Worm (Caenorhabditis elegans) whole organism, L4 larva: ENCODE measurements around the gene F40F8.1.

ENCODE experiments used
- Y105C5A.15 ChIP-seq: fragments of 200-800 bp; sonication (Bioruptor generic); IDR thresholded peaks from 2 replicates; pipeline ENCODE4 v1.3.6; 2022; ENCODE audit warnings: missing genetic modification characterization, missing compliant biosample characterization
- ZK337.2 ChIP-seq: fragments of 200-800 bp; sonication (Bioruptor generic); IDR thresholded peaks from 2 replicates; pipeline ENCODE4 v1.3.6; 2022; ENCODE audit warnings: missing genetic modification reagents, missing genetic modification characterization, missing compliant biosample characterization
- aha-1 ChIP-seq: fragments of 150-350 bp; peaks from one replicate; lab custom pipeline; 2014; ENCODE audit warnings: missing biosample characterization, missing genetic modification characterization
- aly-2 ChIP-seq: sonication (generic microtip); optimal IDR thresholded peaks from 2 replicates; lab custom pipeline; 2018; ENCODE audit warnings: missing biosample characterization, missing genetic modification characterization
- ceh-44 ChIP-seq: fragments of 200-800 bp; sonication (Bioruptor generic); IDR thresholded peaks from 2 replicates; pipeline ENCODE4 v1.3.6; 2022; ENCODE audit warnings: missing genetic modification reagents, missing genetic modification characterization, missing compliant biosample characterization
- ceh-62 ChIP-seq: sonication (generic microtip); optimal IDR thresholded peaks from 2 replicates; lab custom pipeline; 2017; ENCODE audit warnings: missing biosample characterization, missing genetic modification characterization
- ces-1 ChIP-seq: fragments of 150-350 bp; sonication (generic microtip); optimal IDR thresholded peaks from 4 replicates; lab custom pipeline; 2014; ENCODE audit warnings: missing biosample characterization, missing genetic modification reagents, missing genetic modification characterization
- cey-2 ChIP-seq: sonication (generic microtip); optimal IDR thresholded peaks from 3 replicates; lab custom pipeline; 2017; ENCODE audit warnings: missing genetic modification characterization, mild to moderate bottlenecking, missing compliant biosample characterization, antibody characterized with exemption, borderline replicate concordance; ENCODE audit not compliant: insufficient read depth
- ctbp-1 ChIP-seq: fragments of 200-800 bp; sonication (Bioruptor generic); IDR thresholded peaks from 2 replicates; pipeline ENCODE4 v1.3.6; 2022; ENCODE audit warnings: missing genetic modification reagents, missing genetic modification characterization, missing compliant biosample characterization
- daf-12 ChIP-seq: fragments of 150-350 bp; optimal IDR thresholded peaks from 2 replicates; lab custom pipeline; 2014; ENCODE audit warnings: missing biosample characterization, missing genetic modification reagents, missing genetic modification characterization
- daf-16 ChIP-seq, 3 experiments: sonication (generic microtip); optimal IDR thresholded peaks; 2 replicates each; lab custom pipeline; 2016 to 2017; ENCODE audit warnings: missing genetic modification characterization in 3 of 3, missing genetic modification reagents in 3 of 3, mild to moderate bottlenecking in 2 of 3, missing compliant biosample characterization in 2 of 3, missing biosample characterization in 1 of 3, moderate library complexity in 1 of 3
- daf-8 ChIP-seq: fragments of 200-800 bp; sonication (Bioruptor generic); IDR thresholded peaks from 2 replicates; pipeline ENCODE4 v1.3.6; 2022; ENCODE audit warnings: missing genetic modification characterization, missing compliant biosample characterization
- dmd-6 ChIP-seq: fragments of 200-800 bp; sonication (Bioruptor generic); IDR thresholded peaks from 2 replicates; pipeline ENCODE4 v1.3.6; 2022; ENCODE audit warnings: missing genetic modification reagents, missing genetic modification characterization, missing compliant biosample characterization
- dmd-8 ChIP-seq: fragments of 200-800 bp; sonication (Bioruptor generic); IDR thresholded peaks from 2 replicates; pipeline ENCODE4 v1.3.6; 2022; ENCODE audit warnings: missing genetic modification characterization, missing compliant biosample characterization
- dmd-9 ChIP-seq: fragments of 200-800 bp; sonication (Bioruptor generic); IDR thresholded peaks from 2 replicates; pipeline ENCODE4 v1.3.6; 2022; ENCODE audit warnings: missing genetic modification reagents, missing genetic modification characterization, missing compliant biosample characterization
- duxl-1 ChIP-seq: sonication (generic microtip); optimal IDR thresholded peaks from 2 replicates; lab custom pipeline; 2016; ENCODE audit warnings: mild to moderate bottlenecking, missing genetic modification characterization, moderate library complexity, missing compliant biosample characterization; ENCODE audit not compliant: poor library complexity
- dve-1 ChIP-seq: sonication (generic microtip); optimal IDR thresholded peaks from 2 replicates; lab custom pipeline; 2017; ENCODE audit warnings: antibody characterized with exemption, mild to moderate bottlenecking, missing genetic modification characterization, missing compliant biosample characterization; ENCODE audit not compliant: insufficient read depth
- egl-27 ChIP-seq: sonication (generic microtip); optimal IDR thresholded peaks from 3 replicates; lab custom pipeline; 2017; ENCODE audit warnings: missing biosample characterization, missing genetic modification reagents, missing genetic modification characterization
- fos-1 ChIP-seq: fragments of 150-350 bp; optimal IDR thresholded peaks from 2 replicates; lab custom pipeline; 2014; ENCODE audit warnings: missing biosample characterization, missing genetic modification characterization
- hlh-11 ChIP-seq: fragments of 200-800 bp; sonication (Bioruptor generic); optimal IDR thresholded peaks from 2 replicates; lab custom pipeline; 2018; ENCODE audit warnings: mild to moderate bottlenecking, missing genetic modification characterization, missing compliant biosample characterization
- jun-1 ChIP-seq: fragments of 150-350 bp; optimal IDR thresholded peaks from 2 replicates; lab custom pipeline; 2014; ENCODE audit warnings: missing biosample characterization, missing genetic modification reagents, missing genetic modification characterization
- lim-7 ChIP-seq: fragments of 200-800 bp; sonication (Bioruptor generic); IDR thresholded peaks from 2 replicates; pipeline ENCODE4 v1.3.6; 2022; ENCODE audit warnings: missing genetic modification characterization, missing compliant biosample characterization
- lin-13 ChIP-seq: fragments of 150-350 bp; optimal IDR thresholded peaks from 2 replicates; lab custom pipeline; 2014; ENCODE audit warnings: missing biosample characterization, missing genetic modification reagents, missing genetic modification characterization
- lin-15B ChIP-seq: fragments of 150-350 bp; sonication (generic microtip); optimal IDR thresholded peaks from 3 replicates; lab custom pipeline; 2014; ENCODE audit warnings: missing biosample characterization, missing genetic modification characterization
- lin-29 ChIP-seq: fragments of 200-800 bp; sonication (Bioruptor generic); IDR thresholded peaks from 2 replicates; pipeline ENCODE4 v1.3.6; 2022; ENCODE audit warnings: missing genetic modification reagents, missing genetic modification characterization, missing compliant biosample characterization
- lin-38 ChIP-seq: fragments of 200-800 bp; sonication (Bioruptor generic); IDR thresholded peaks from 2 replicates; pipeline ENCODE4 v1.3.6; 2022; ENCODE audit warnings: missing genetic modification reagents, missing genetic modification characterization, missing compliant biosample characterization
- lir-3 ChIP-seq: sonication (generic microtip); optimal IDR thresholded peaks from 2 replicates; lab custom pipeline; 2016; ENCODE audit warnings: mild to moderate bottlenecking, missing genetic modification characterization, missing compliant biosample characterization
- lsy-2 ChIP-seq, 2 experiments: fragments of 150-350 bp in 1 of 2; sonication (generic microtip) in 1 of 2; optimal IDR thresholded peaks; 2 replicates each; lab custom pipeline; 2014 to 2017; ENCODE audit warnings: missing biosample characterization in 2 of 2, missing genetic modification characterization in 2 of 2
- madf-5 ChIP-seq, 2 experiments: fragments of 200-800 bp; sonication (Bioruptor generic); IDR thresholded peaks; 2 replicates each; pipeline ENCODE4 v1.3.6; 2022; ENCODE audit warnings: missing compliant biosample characterization in 2 of 2, missing genetic modification characterization in 2 of 2
- mep-1 ChIP-seq: fragments of 150-350 bp; sonication (generic microtip); optimal IDR thresholded peaks from 3 replicates; lab custom pipeline; 2014; ENCODE audit warnings: missing biosample characterization, missing genetic modification characterization
- mes-2 ChIP-seq: sonication (generic microtip); optimal IDR thresholded peaks from 2 replicates; lab custom pipeline; 2016; ENCODE audit warnings: missing genotype, mild to moderate bottlenecking, missing genetic modification characterization, missing compliant biosample characterization; ENCODE audit not compliant: poor library complexity, severe bottlenecking
- mxl-2 ChIP-seq: fragments of 200-800 bp; sonication (Bioruptor generic); conservative IDR thresholded peaks from 2 replicates; pipeline ENCODE4 v1.3.6; 2022; ENCODE audit warnings: missing genetic modification reagents, missing genetic modification characterization, missing compliant biosample characterization
- nhr-111 ChIP-seq: fragments of 200-800 bp; sonication (Bioruptor generic); optimal IDR thresholded peaks from 2 replicates; lab custom pipeline; 2018; ENCODE audit warnings: mild to moderate bottlenecking, missing genetic modification characterization, missing compliant biosample characterization
- nhr-25 ChIP-seq: sonication (generic microtip); optimal IDR thresholded peaks from 2 replicates; lab custom pipeline; 2017; ENCODE audit warnings: missing genetic modification characterization, mild to moderate bottlenecking, missing compliant biosample characterization, antibody characterized with exemption, moderate library complexity, borderline replicate concordance; ENCODE audit not compliant: insufficient read depth
- nhr-28 ChIP-seq: fragments of 150-350 bp; optimal IDR thresholded peaks from 2 replicates; lab custom pipeline; 2014; ENCODE audit warnings: missing biosample characterization, missing genetic modification characterization
- nhr-41 ChIP-seq: fragments of 200-800 bp; sonication (Bioruptor generic); IDR thresholded peaks from 2 replicates; pipeline ENCODE4 v1.3.6; 2022; ENCODE audit warnings: missing genetic modification reagents, missing genetic modification characterization, missing compliant biosample characterization
- nhr-48 ChIP-seq: sonication (generic microtip); optimal IDR thresholded peaks from 2 replicates; lab custom pipeline; 2016; ENCODE audit warnings: mild to moderate bottlenecking, missing genetic modification characterization, missing compliant biosample characterization
- nhr-76 ChIP-seq: fragments of 150-350 bp; optimal IDR thresholded peaks from 2 replicates; lab custom pipeline; 2014; ENCODE audit warnings: missing biosample characterization, missing genetic modification characterization
- php-3 ChIP-seq: fragments of 200-800 bp; sonication (Bioruptor generic); IDR thresholded peaks from 2 replicates; pipeline ENCODE4 v1.3.6; 2022; ENCODE audit warnings: missing genetic modification reagents, missing genetic modification characterization, missing compliant biosample characterization
- rbr-2 ChIP-seq: sonication (generic microtip); optimal IDR thresholded peaks from 2 replicates; lab custom pipeline; 2016; ENCODE audit warnings: missing genotype, missing genetic modification characterization, missing compliant biosample characterization
- snpc-4 ChIP-seq: fragments of 150-350 bp; optimal IDR thresholded peaks from 2 replicates; lab custom pipeline; 2014; ENCODE audit warnings: missing biosample characterization, missing genetic modification characterization
- spr-3 ChIP-seq: fragments of 200-800 bp; sonication (Bioruptor generic); optimal IDR thresholded peaks from 2 replicates; lab custom pipeline; 2018; ENCODE audit warnings: mild to moderate bottlenecking, missing genetic modification characterization, missing compliant biosample characterization
- tag-97 ChIP-seq: fragments of 200-800 bp; sonication (Bioruptor generic); IDR thresholded peaks from 2 replicates; pipeline ENCODE4 v1.3.6; 2022; ENCODE audit warnings: missing genetic modification characterization, missing compliant biosample characterization
- tra-1 ChIP-seq: fragments of 200-800 bp; sonication (Bioruptor generic); IDR thresholded peaks from 2 replicates; pipeline ENCODE4 v1.3.6; 2022; ENCODE audit warnings: missing genetic modification reagents, missing genetic modification characterization, missing compliant biosample characterization
- unc-130 ChIP-seq: sonication (generic microtip); optimal IDR thresholded peaks from 2 replicates; lab custom pipeline; 2016; ENCODE audit warnings: missing genetic modification reagents, missing genetic modification characterization, missing compliant biosample characterization
- unc-39 ChIP-seq: sonication (generic microtip); optimal IDR thresholded peaks from 2 replicates; lab custom pipeline; 2017; ENCODE audit warnings: missing biosample characterization, missing genetic modification characterization
- zfp-2 ChIP-seq: sonication (generic microtip); optimal IDR thresholded peaks from 2 replicates; lab custom pipeline; 2016; ENCODE audit warnings: mild to moderate bottlenecking, missing genetic modification characterization, missing compliant biosample characterization
- zfp-3 ChIP-seq: fragments of 200-800 bp; sonication (Bioruptor generic); conservative IDR thresholded peaks from 2 replicates; pipeline ENCODE4 v1.3.6; 2022; ENCODE audit warnings: missing genetic modification reagents, missing genetic modification characterization, missing compliant biosample characterization
- ztf-7 ChIP-seq: fragments of 150-350 bp; optimal IDR thresholded peaks from 2 replicates; lab custom pipeline; 2014; ENCODE audit warnings: missing biosample characterization, missing genetic modification characterization

Gene F40F8.1

ce11 chrII:11150976-11151375 lies 23.5 kb downstream of the F40F8.1 start (continued):
- TF ChIP-seq dmd-9 (GFP tag; lab: Robert Waterston, UW) (no peak), cey-2 (tag; lab: Kevin White, UChicago) (no peak), lir-3 (tag; lab: Kevin White, UChicago) (no peak), nhr-41 (GFP tag; lab: Robert Waterston, UW) (no peak), zfp-3 (GFP tag; lab: Robert Waterston, UW) (no peak), daf-16 (GFP tag; optimal IDR thresholded peaks at IDR 0.05; lab: Kevin White, UChicago) (peak in 1 of 2 experiments; percentile 22), daf-16 (tag; optimal IDR thresholded peaks at IDR 0.05; lab: Kevin White, UChicago) (peak; percentile 93), ces-1 (GFP tag; lab: Kevin White, UChicago) (no peak), daf-8 (GFP tag; lab: Robert Waterston, UW) (no peak), mxl-2 (no peak), nhr-48 (tag; lab: Kevin White, UChicago) (peak; percentile 79), zfp-2 (tag; lab: Kevin White, UChicago) (no peak), snpc-4 (tag; lab: Kevin White, UChicago) (no peak), daf-12 (tag; lab: Kevin White, UChicago) (no peak), lin-29 (GFP tag; lab: Robert Waterston, UW) (no peak), ceh-44 (no peak), lsy-2 (tag; optimal IDR thresholded peaks at IDR 0.05; lab: Kevin White, UChicago) (peak in 1 of 2 experiments; percentile 47), aly-2 (tag; lab: Kevin White, UChicago) (no peak), duxl-1 (tag; lab: Kevin White, UChicago) (no peak), dmd-6 (GFP tag; lab: Robert Waterston, UW) (peak; percentile 84), nhr-111 (no peak), lin-15B (no peak), mep-1 (tag; lab: Kevin White, UChicago) (peak; percentile 37), madf-5 (GFP tag; IDR thresholded peaks at IDR 0.05; lab: Robert Waterston, UW) (no peak), lim-7 (no peak), fos-1 (tag; lab: Kevin White, UChicago) (no peak), ctbp-1 (no peak), nhr-76 (tag; lab: Kevin White, UChicago) (no peak), rbr-2 (no peak), tag-97 (GFP tag; lab: Robert Waterston, UW) (no peak), jun-1 (tag; lab: Kevin White, UChicago) (no peak), ztf-7 (tag; lab: Kevin White, UChicago) (no peak), spr-3 (GFP tag; lab: Kevin White, UChicago) (no peak), ZK337.2 (GFP tag; lab: Robert Waterston, UW) (no peak)

- TF ChIP-seq ceh-62 (tag; lab: Kevin White, UChicago) (no peak), Y105C5A.15 (GFP tag; lab: Robert Waterston, UW) (no peak), unc-39 (tag; lab: Kevin White, UChicago) (no peak), aha-1 (tag; lab: Kevin White, UChicago) (peak; percentile 21)
These were observed 25.0 kb downstream of the F40F8.1 start, which contains the start of gene pqm-1 for ce11 chrII:11152495-11152894. pqm-1 (minus strand) TSS chrII:11152595.

- TF ChIP-seq fos-1 (tag; lab: Kevin White, UChicago) (no peak), hlh-11 (tag; lab: Kevin White, UChicago) (peak; percentile 76), aha-1 (tag; lab: Kevin White, UChicago) (peak; percentile 63), dve-1 (tag; lab: Kevin White, UChicago) (peak; percentile 67), tra-1 (GFP tag; lab: Robert Waterston, UW) (0 out of 2 replicates have a peak, but pooled peaks have one; percentile 37), dmd-6 (GFP tag; lab: Robert Waterston, UW) (peak; percentile 74), zfp-3 (GFP tag; lab: Robert Waterston, UW) (no peak), nhr-25 (tag; lab: Kevin White, UChicago) (no peak), egl-27 (no peak), lin-38 (GFP tag; lab: Robert Waterston, UW) (peak; percentile 12; the same call in 1 of the 2 replicates), php-3 (GFP tag; lab: Robert Waterston, UW) (0 out of 2 replicates have a peak, but pooled peaks have one; percentile 38), nhr-28 (tag; lab: Kevin White, UChicago) (peak; percentile 41), unc-130 (GFP tag; lab: Kevin White, UChicago) (no peak), lin-13 (GFP tag; lab: Kevin White, UChicago) (no peak), mes-2 (tag; lab: Kevin White, UChicago) (peak; percentile 13), dmd-8 (GFP tag; lab: Robert Waterston, UW) (no peak)
These were observed 25.6 kb downstream of the F40F8.1 start for ce11 chrII:11153080-11153479.
